Worm (Caenorhabditis elegans): ENCODE results near the gene zchc-1A.

DNA sequence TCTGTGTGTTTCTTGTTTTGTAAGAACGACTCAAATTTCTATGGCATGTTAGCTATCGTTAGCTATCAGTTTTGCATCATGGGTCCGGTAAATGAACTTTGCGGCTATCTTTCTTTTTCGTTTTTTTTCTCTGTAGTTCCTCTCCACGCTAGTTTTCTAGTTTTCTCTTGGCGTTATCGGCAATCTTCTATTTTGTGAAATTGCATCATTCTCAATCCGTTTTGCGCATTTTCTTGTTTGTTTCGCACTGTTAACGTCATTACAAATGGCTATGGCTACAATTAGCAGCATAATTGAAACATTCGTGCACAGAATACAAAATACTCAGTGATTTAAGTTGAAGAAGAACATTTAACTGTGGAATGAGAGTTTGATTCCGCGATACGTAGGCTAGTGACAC, 38.9 kb downstream of the zchc-1A start:
- TF ChIP-seq blmp-1 (tag; optimal IDR thresholded peaks at IDR 0.05; ENCODE audit: insufficient read depth) (no peak), lin-13 (GFP tag; optimal IDR thresholded peaks at IDR 0.05) (peak; percentile 20), aly-2 (tag; optimal IDR thresholded peaks at IDR 0.05) (no peak)
